Fruit fly (Drosophila melanogaster): Measurements from ENCODE around the gene CG2930.
A peak's percentile ranks its signal among the peaks of the same experiment; 100 is the strongest.

Gene CG2930

DNA sequence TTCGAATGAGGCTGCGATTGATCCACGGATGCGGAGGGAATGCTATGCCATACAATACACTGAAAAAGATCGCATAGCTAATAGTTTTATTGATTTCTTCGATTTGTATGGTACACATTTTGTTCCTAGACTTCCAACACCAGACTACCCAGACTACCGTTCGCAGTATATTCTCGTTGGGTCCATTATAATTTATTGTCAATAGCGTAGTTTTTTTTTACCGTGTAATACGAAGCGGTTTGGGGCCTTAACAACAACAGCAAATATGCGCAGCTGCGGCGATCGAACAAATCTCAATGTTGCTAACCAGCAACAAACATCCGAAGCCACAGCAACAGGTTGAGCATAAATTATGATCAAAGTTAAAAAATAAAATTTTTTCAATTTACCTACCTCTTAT lies 30.1 kb upstream of the CG2930 start (continued):
- TF ChIP-seq MTF-1 (GFP tag; optimal IDR thresholded peaks at IDR 0.05; ENCODE audit: borderline replicate concordance) (peak; percentile 75), sima (GFP tag; optimal IDR thresholded peaks at IDR 0.05) (no peak), B-H2 (GFP tag; optimal IDR thresholded peaks at IDR 0.05) (peak; percentile 57), pita (GFP tag; optimal IDR thresholded peaks at IDR 0.05) (no peak), CG11085 (GFP tag; IDR thresholded peaks at IDR 0.05) (0 out of 2 replicates have a peak, but pooled peaks have one; percentile 30), PHDP (tag; optimal IDR thresholded peaks at IDR 0.05) (peak; percentile 80), toy (GFP tag; IDR thresholded peaks at IDR 0.05) (0 out of 2 replicates have a peak, but pooled peaks have one; percentile 39), nau (GFP tag; optimal IDR thresholded peaks at IDR 0.05) (peak; percentile 53), Sox102F (GFP tag; optimal IDR thresholded peaks at IDR 0.05) (peak; percentile 82), zen2 (GFP tag; IDR thresholded peaks at IDR 0.05; ENCODE audit: partially characterized antibody) (no peak), CG7987 (GFP tag; optimal IDR thresholded peaks at IDR 0.05) (peak; percentile 50), CG16813 (GFP tag; IDR thresholded peaks at IDR 0.05; ENCODE audit: partially characterized antibody) (no peak), Dref (GFP tag; IDR thresholded peaks at IDR 0.05) (no peak), row (GFP tag; IDR thresholded peaks at IDR 0.05) (peak; percentile 84), CrebB (tag; optimal IDR thresholded peaks at IDR 0.05) (peak; percentile 77), CG16863 (GFP tag; optimal IDR thresholded peaks at IDR 0.05) (peak; percentile 81), CG3847 (GFP tag; IDR thresholded peaks at IDR 0.05) (peak; percentile 68), Aef1 (GFP tag; IDR thresholded peaks at IDR 0.05) (peak; percentile 77), ERR (GFP tag; optimal IDR thresholded peaks at IDR 0.05) (peak; percentile 21), MESR4 (GFP tag; optimal IDR thresholded peaks at IDR 0.05) (peak; percentile 13), tna (GFP tag; IDR thresholded peaks at IDR 0.05; ENCODE audit: partially characterized antibody) (no peak), ind (GFP tag; optimal IDR thresholded peaks at IDR 0.05) (peak; percentile 74), CG3281 (GFP tag; optimal IDR thresholded peaks at IDR 0.05) (peak; percentile 76), yki (optimal IDR thresholded peaks at IDR 0.05) (no peak), sd (tag; optimal IDR thresholded peaks at IDR 0.05) (peak; percentile 92), CG9817 (tag; optimal IDR thresholded peaks at IDR 0.05) (peak; percentile 80), eyg (GFP tag; optimal IDR thresholded peaks at IDR 0.05) (no peak), Bteb2 (GFP tag; optimal IDR thresholded peaks at IDR 0.05) (peak; percentile 74), maf-S (GFP tag; optimal IDR thresholded peaks at IDR 0.05) (peak; percentile 74), wdn (GFP tag; IDR thresholded peaks at IDR 0.05) (peak; percentile 39; the same call in 1 of the 2 replicates), caup (GFP tag; optimal IDR thresholded peaks at IDR 0.05; ENCODE audit: severe bottlenecking) (peak; percentile 76), CG15601 (tag; optimal IDR thresholded peaks at IDR 0.05) (peak; percentile 67), CG4328 (GFP tag; optimal IDR thresholded peaks at IDR 0.05) (peak; percentile 70), CG7928 (GFP tag; optimal IDR thresholded peaks at IDR 0.05) (no peak), ap (GFP tag; IDR thresholded peaks at IDR 0.05) (peak; percentile 63), CG4360 (GFP tag; IDR thresholded peaks at IDR 0.05) (peak; percentile 60), CG13775 (GFP tag; optimal IDR thresholded peaks at IDR 0.05) (peak; percentile 67), gfzf (GFP tag; optimal IDR thresholded peaks at IDR 0.05) (no peak), Ravus (GFP tag; IDR thresholded peaks at IDR 0.05) (peak; percentile 6; the same call in 1 of the 2 replicates), ash1 (GFP tag; optimal IDR thresholded peaks at IDR 0.05) (peak; percentile 21), slou (GFP tag; optimal IDR thresholded peaks at IDR 0.05) (peak; percentile 36), CG6689 (GFP tag; IDR thresholded peaks at IDR 0.05) (peak; percentile 70), Atf-2 (GFP tag; optimal IDR thresholded peaks at IDR 0.05) (peak; percentile 73), CG9876 (GFP tag; optimal IDR thresholded peaks at IDR 0.05) (peak; percentile 61), jing (GFP tag; optimal IDR thresholded peaks at IDR 0.05) (peak; percentile 62), HLH4C (GFP tag; IDR thresholded peaks at IDR 0.05; ENCODE audit: partially characterized antibody) (no peak), Dfd (GFP tag; optimal IDR thresholded peaks at IDR 0.05) (no peak), crp (GFP tag; optimal IDR thresholded peaks at IDR 0.05) (peak in 1 of 2 experiments; percentile 28), chif (GFP tag; optimal IDR thresholded peaks at IDR 0.05) (peak; percentile 69 to 78), seq (GFP tag; IDR thresholded peaks at IDR 0.05) (peak; percentile 80)

Data from whole organism, embryonic.